Worm (Caenorhabditis elegans) whole organism, L1 larva: ENCODE measurements around the gene ccep-135.

Source experiments
- ama-1 ChIP-seq: fragments of 150-350 bp; optimal IDR thresholded peaks from 2 replicates; lab custom pipeline; 2014
- lin-15B ChIP-seq: fragments of 150-350 bp; sonication (generic microtip); optimal IDR thresholded peaks from 3 replicates; lab custom pipeline; 2014; ENCODE audit warnings: missing biosample characterization, missing genetic modification characterization
- unc-86 ChIP-seq: sonication (generic microtip); optimal IDR thresholded peaks from 2 replicates; lab custom pipeline; 2016; ENCODE audit warnings: missing genetic modification characterization, missing compliant biosample characterization
- ztf-4 ChIP-seq: fragments of 150-350 bp; optimal IDR thresholded peaks from 2 replicates; lab custom pipeline; 2014; ENCODE audit warnings: missing biosample characterization, missing genetic modification characterization

DNA sequence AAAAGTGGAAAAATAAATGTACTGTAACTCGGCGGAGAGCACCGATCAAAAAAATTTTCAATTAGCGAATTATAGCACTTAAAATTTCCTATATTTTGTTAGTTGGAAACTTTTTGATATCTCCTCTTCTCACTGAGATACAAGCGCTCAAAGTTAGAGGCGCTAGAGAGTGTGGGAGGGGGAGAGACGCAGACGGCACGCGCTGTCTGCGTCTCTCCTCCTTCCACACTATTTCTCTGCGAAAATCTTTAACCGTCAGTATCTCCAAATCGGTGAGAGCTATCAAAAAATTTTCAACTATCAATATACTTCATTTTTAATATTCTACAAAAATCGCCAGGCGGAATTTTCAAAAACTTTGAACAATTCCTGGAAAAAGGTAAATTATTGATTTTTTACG is 24.9 kb upstream of the ccep-135 start:
- no peak for TF ChIP-seq ama-1
- TF ChIP-seq ztf-4: no peak
- TF ChIP-seq unc-86 (tag; lab: Kevin White, UChicago): no peak
- TF ChIP-seq lin-15B (tag; lab: Kevin White, UChicago): no peak
